Worm (Caenorhabditis elegans): ENCODE results near the gene C09G4.4.

C09G4.4 gene

ce11 chrIV:8530042-8531027 lies 17.6 kb downstream of the C09G4.4 start (continued):
- TF ChIP-seq sup-37 (GFP tag; optimal IDR thresholded peaks at IDR 0.05): no peak
- TF ChIP-seq dsc-1 (tag; optimal IDR thresholded peaks at IDR 0.05): no peak
- TF ChIP-seq sox-4 (tag; optimal IDR thresholded peaks at IDR 0.05): no peak
- no peak for TF ChIP-seq aly-2 (tag; optimal IDR thresholded peaks at IDR 0.05)
- TF ChIP-seq lin-39 (tag; optimal IDR thresholded peaks at IDR 0.05): no peak
- no peak for TF ChIP-seq sptf-1 (tag; optimal IDR thresholded peaks at IDR 0.05)
- TF ChIP-seq hlh-4 (tag; optimal IDR thresholded peaks at IDR 0.05): no peak
- TF ChIP-seq elt-2 (tag; optimal IDR thresholded peaks at IDR 0.05): peak; percentile 98
- TF ChIP-seq snpc-4 (tag; optimal IDR thresholded peaks at IDR 0.05): no peak
- no peak for TF ChIP-seq nhr-84 (tag; optimal IDR thresholded peaks at IDR 0.05)
- TF ChIP-seq C04F5.9 (tag; optimal IDR thresholded peaks at IDR 0.05): no peak
- TF ChIP-seq C34B4.2 (tag; optimal IDR thresholded peaks at IDR 0.05): no peak
- peak in 5 of 6 experiments; percentile 1 to 95 (median 28) for TF ChIP-seq elt-3 (tag; optimal IDR thresholded peaks at IDR 0.05)
- TF ChIP-seq ceh-63 (GFP tag; optimal IDR thresholded peaks at IDR 0.05): no peak
- no peak for TF ChIP-seq rnt-1 (tag; optimal IDR thresholded peaks at IDR 0.05)

ce11 chrIV:8532024-8532423 lies 19.2 kb downstream of the C09G4.4 start:
- no peak for TF ChIP-seq nhr-77 (tag; optimal IDR thresholded peaks at IDR 0.05)
- peak; percentile 18 for TF ChIP-seq nhr-20 (tag; optimal IDR thresholded peaks at IDR 0.05)
- TF ChIP-seq unc-30 (tag; optimal IDR thresholded peaks at IDR 0.05): no peak
- no peak for TF ChIP-seq ceh-90 (tag; optimal IDR thresholded peaks at IDR 0.05)
- no peak for TF ChIP-seq sptf-1 (tag; optimal IDR thresholded peaks at IDR 0.05)
- no peak for TF ChIP-seq snu-23 (GFP tag; optimal IDR thresholded peaks at IDR 0.05)
- 0 out of 2 replicates have a peak, but pooled peaks have one; percentile 9 for TF ChIP-seq nhr-19 (GFP tag; conservative IDR thresholded peaks at IDR 0.05)
- no peak for TF ChIP-seq Y116A8C.19 (tag; optimal IDR thresholded peaks at IDR 0.05; ENCODE audit: borderline replicate concordance)
- no peak for TF ChIP-seq unc-130 (tag; optimal IDR thresholded peaks at IDR 0.05)
- TF ChIP-seq grh-1 (GFP tag; IDR thresholded peaks at IDR 0.05): no peak
- peak; percentile 8 for TF ChIP-seq nhr-71 (tag; optimal IDR thresholded peaks at IDR 0.05)
- peak; percentile 76 for TF ChIP-seq elt-2 (tag; optimal IDR thresholded peaks at IDR 0.05)
- TF ChIP-seq mdl-1 (tag; optimal IDR thresholded peaks at IDR 0.05): no peak
- TF ChIP-seq tlp-1 (tag; optimal IDR thresholded peaks at IDR 0.05): no peak
- no peak for TF ChIP-seq lin-14 (GFP tag; optimal IDR thresholded peaks at IDR 0.05)
- peak; percentile 54 for TF ChIP-seq blmp-1 (tag; optimal IDR thresholded peaks at IDR 0.05)
- TF ChIP-seq rnt-1 (tag; optimal IDR thresholded peaks at IDR 0.05): no peak
- no peak for TF ChIP-seq ceh-88 (GFP tag; IDR thresholded peaks at IDR 0.05)
- TF ChIP-seq lin-35 (GFP tag; optimal IDR thresholded peaks at IDR 0.05): peak in 1 of 2 experiments; percentile 36
- TF ChIP-seq nhr-76 (tag; optimal IDR thresholded peaks at IDR 0.05): no peak

ce11 chrIV:8532796-8533195 lies 20.0 kb downstream of the C09G4.4 start:
- TF ChIP-seq mdl-1 (tag; optimal IDR thresholded peaks at IDR 0.05) (no peak), blmp-1 (tag; optimal IDR thresholded peaks at IDR 0.05) (peak; percentile 30), pag-3 (tag; optimal IDR thresholded peaks at IDR 0.05; ENCODE audit: borderline replicate concordance, insufficient read depth) (no peak), mep-1 (tag; optimal IDR thresholded peaks at IDR 0.05) (no peak), pqm-1 (tag; optimal IDR thresholded peaks at IDR 0.05) (no peak), rnt-1 (tag; optimal IDR thresholded peaks at IDR 0.05) (no peak), elt-3 (tag; optimal IDR thresholded peaks at IDR 0.05) (no peak), hlh-4 (tag; optimal IDR thresholded peaks at IDR 0.05) (no peak), C04F5.9 (tag; optimal IDR thresholded peaks at IDR 0.05) (no peak), unc-62 (GFP tag; optimal IDR thresholded peaks at IDR 0.05) (no peak), ceh-8 (GFP tag; optimal IDR thresholded peaks at IDR 0.05) (no peak), nhr-76 (tag; optimal IDR thresholded peaks at IDR 0.05) (no peak), ama-1 (optimal IDR thresholded peaks at IDR 0.05) (no peak), elt-2 (tag; optimal IDR thresholded peaks at IDR 0.05) (peak; percentile 81), isw-1 (GFP tag; IDR thresholded peaks at IDR 0.05) (no peak), aha-1 (tag; optimal IDR thresholded peaks at IDR 0.05) (no peak), nhr-47 (tag; optimal IDR thresholded peaks at IDR 0.05) (no peak), fos-1 (tag; optimal IDR thresholded peaks at IDR 0.05) (no peak), lin-35 (GFP tag; optimal IDR thresholded peaks at IDR 0.05) (peak in 1 of 2 experiments; percentile 14), fkh-10 (GFP tag; optimal IDR thresholded peaks at IDR 0.05) (no peak), nhr-19 (GFP tag; conservative IDR thresholded peaks at IDR 0.05) (no peak), pax-3 (tag; optimal IDR thresholded peaks at IDR 0.05) (no peak)
